Fruit fly (Drosophila melanogaster) whole organism, pupa: Measurements from ENCODE around the gene CG6034.

Experiments
- CG15710 ChIP-seq: fragments of 200-800 bp; sonication (Bioruptor generic); optimal IDR thresholded peaks from 2 replicates; lab custom pipeline; 2018; ENCODE audit warnings: missing biosample characterization, mild to moderate bottlenecking, missing genetic modification characterization, moderate library complexity
- EcR ChIP-seq: fragments of 200-800 bp; sonication (Bioruptor generic); optimal IDR thresholded peaks from 3 replicates; lab custom pipeline; 2019; ENCODE audit warnings: missing biosample characterization, missing genetic modification characterization, mild to moderate bottlenecking, moderate library complexity, missing genetic modification reagents
- gl ChIP-seq: fragments of 200-800 bp; sonication (Bioruptor generic); optimal IDR thresholded peaks from 2 replicates; lab custom pipeline; 2018; ENCODE audit warnings: missing biosample characterization, mild to moderate bottlenecking, missing genetic modification characterization

- TF ChIP-seq gl (tag; lab: Kevin White, UChicago) (no peak), CG15710 (tag; lab: Kevin White, UChicago) (no peak), EcR (GFP tag; lab: Kevin White, UChicago) (no peak)
Observed at dm6 chr3L:17746760-17747159, at the start of gene CG6034.
